Fruit fly (Drosophila melanogaster) whole organism, embryonic: ENCODE measurements around the gene Obp83g.

Experiments used
- CG17829 ChIP-seq: fragments of 200-800 bp; optimal IDR thresholded peaks from 2 replicates; lab custom pipeline; 2019; ENCODE audit warnings: missing biosample characterization, mild to moderate bottlenecking, missing genetic modification characterization, moderate library complexity
- CG3726 ChIP-seq: fragments of 200-800 bp; sonication (Bioruptor generic); IDR thresholded peaks from 3 replicates; pipeline ENCODE4, ENCODE4 v1.3.6; 2022; ENCODE audit warnings: missing biosample characterization, missing genetic modification characterization

DNA sequence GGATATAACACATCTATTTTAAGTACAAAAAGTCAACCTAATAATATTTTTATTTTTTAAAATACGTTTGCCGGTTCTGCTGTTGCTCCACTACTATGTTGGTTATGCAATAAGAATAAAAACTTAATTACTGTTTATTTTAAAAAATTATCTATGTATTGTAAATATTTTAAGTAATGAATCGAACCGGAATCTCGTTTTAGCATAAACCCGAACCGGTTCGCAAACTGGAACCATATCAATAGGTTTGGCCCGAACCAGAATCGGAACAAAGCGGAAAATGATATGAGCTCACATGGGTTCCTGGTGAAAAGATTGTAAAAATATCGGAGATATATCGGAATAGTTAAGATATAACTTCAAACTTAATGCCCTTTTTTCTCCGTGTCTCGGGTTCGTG, 5.4 kb downstream of the Obp83g start:
- TF ChIP-seq CG3726 (no peak), CG17829 (tag; lab: Kevin White, UChicago) (no peak)
